Fruit fly (Drosophila melanogaster) whole organism, embryonic: Measurements from ENCODE around the gene Adar.

Experiments used
- CG10462 ChIP-seq: fragments of 200-800 bp; sonication (Bioruptor generic); optimal IDR thresholded peaks from 2 replicates; lab custom pipeline; 2016; ENCODE audit warnings: missing biosample characterization, missing genetic modification characterization
- CG12071 ChIP-seq: fragments of 200-800 bp; sonication (Bioruptor generic); optimal IDR thresholded peaks from 3 replicates; lab custom pipeline; 2018; ENCODE audit warnings: missing biosample characterization, mild to moderate bottlenecking, missing genetic modification characterization
- CG12942 ChIP-seq: fragments of 200-800 bp; sonication (Bioruptor generic); optimal IDR thresholded peaks from 3 replicates; lab custom pipeline; 2016; ENCODE audit warnings: missing biosample characterization, missing genetic modification characterization
- CG13123 ChIP-seq: fragments of 200-800 bp; sonication (Bioruptor generic); optimal IDR thresholded peaks from 2 replicates; lab custom pipeline; 2016; ENCODE audit warnings: missing biosample characterization, missing genetic modification characterization
- CG15011 ChIP-seq: fragments of 200-800 bp; sonication (Bioruptor generic); optimal IDR thresholded peaks from 3 replicates; lab custom pipeline; 2018; ENCODE audit warnings: missing biosample characterization, mild to moderate bottlenecking, missing genetic modification characterization
- CG15269 ChIP-seq: fragments of 200-800 bp; sonication (Bioruptor generic); optimal IDR thresholded peaks from 2 replicates; lab custom pipeline; 2018; ENCODE audit warnings: missing biosample characterization, mild to moderate bottlenecking, missing genetic modification characterization, moderate library complexity
- CG1529 ChIP-seq: fragments of 200-800 bp; sonication (Bioruptor generic); optimal IDR thresholded peaks from 3 replicates; lab custom pipeline; 2018; ENCODE audit warnings: missing biosample characterization, missing genetic modification characterization
- CG2202 ChIP-seq: fragments of 200-800 bp; sonication (Bioruptor generic); optimal IDR thresholded peaks from 2 replicates; lab custom pipeline; 2018; ENCODE audit warnings: missing biosample characterization, mild to moderate bottlenecking, missing genetic modification characterization
- CG2875 ChIP-seq: fragments of 200-800 bp; sonication (Bioruptor generic); optimal IDR thresholded peaks from 2 replicates; lab custom pipeline; 2017; ENCODE audit warnings: missing biosample characterization, mild to moderate bottlenecking, missing genetic modification characterization, missing genetic modification reagents
- CG31365 ChIP-seq: fragments of 200-800 bp; sonication (Bioruptor generic); optimal IDR thresholded peaks from 2 replicates; lab custom pipeline; 2018; ENCODE audit warnings: missing biosample characterization, mild to moderate bottlenecking, missing genetic modification characterization
- CG3995 ChIP-seq: fragments of 200-800 bp; sonication (Bioruptor generic); optimal IDR thresholded peaks from 3 replicates; lab custom pipeline; 2016; ENCODE audit warnings: missing biosample characterization, missing genetic modification characterization
- CG8359 ChIP-seq: fragments of 200-800 bp; sonication (Bioruptor generic); optimal IDR thresholded peaks from 2 replicates; lab custom pipeline; 2017; ENCODE audit warnings: missing biosample characterization, mild to moderate bottlenecking, missing genetic modification characterization, borderline replicate concordance
- CG9817 ChIP-seq: fragments of 200-800 bp; sonication (Bioruptor generic); optimal IDR thresholded peaks from 2 replicates; lab custom pipeline; 2018; ENCODE audit warnings: missing biosample characterization, mild to moderate bottlenecking, missing genetic modification characterization, moderate library complexity
- CG9932 ChIP-seq: fragments of 200-800 bp; sonication (Bioruptor generic); IDR thresholded peaks from 2 replicates; pipeline ENCODE4 v1.3.6; 2022; ENCODE audit warnings: missing biosample characterization, missing genetic modification characterization
- CTCF ChIP-seq: fragments of 200-800 bp; sonication (Bioruptor generic); optimal IDR thresholded peaks from 2 replicates; lab custom pipeline; 2017; ENCODE audit warnings: missing biosample characterization, mild to moderate bottlenecking, missing genetic modification characterization, moderate library complexity
- CrebB ChIP-seq: fragments of 200-800 bp; sonication (Bioruptor generic); optimal IDR thresholded peaks from 3 replicates; lab custom pipeline; 2018; ENCODE audit warnings: missing biosample characterization, mild to moderate bottlenecking, missing genetic modification characterization
- Dll ChIP-seq: fragments of 200-800 bp; sonication (Bioruptor generic); IDR thresholded peaks from 4 replicates; pipeline ENCODE4 v1.3.6; 2022; ENCODE audit warnings: missing biosample characterization, missing genetic modification characterization; ENCODE audit not compliant: partially characterized antibody
- Dp ChIP-seq: fragments of 200-800 bp; sonication (Bioruptor generic); optimal IDR thresholded peaks from 2 replicates; lab custom pipeline; 2018; ENCODE audit warnings: missing biosample characterization, mild to moderate bottlenecking, missing genetic modification characterization, moderate library complexity
- HmgD ChIP-seq: fragments of 200-800 bp; sonication (Bioruptor generic); optimal IDR thresholded peaks from 3 replicates; lab custom pipeline; 2016; ENCODE audit warnings: missing biosample characterization, missing genetic modification characterization
- Jarid2 ChIP-seq: fragments of 200-800 bp; sonication (Bioruptor generic); optimal IDR thresholded peaks from 3 replicates; lab custom pipeline; 2017; ENCODE audit warnings: mild to moderate bottlenecking, missing biosample characterization, missing genetic modification reagents, missing genetic modification characterization
- Mes4 ChIP-seq: fragments of 200-800 bp; sonication (Bioruptor generic); optimal IDR thresholded peaks from 2 replicates; lab custom pipeline; 2016; ENCODE audit warnings: missing biosample characterization, missing genetic modification characterization
- NfI ChIP-seq: fragments of 200-800 bp; sonication (Bioruptor generic); optimal IDR thresholded peaks from 3 replicates; lab custom pipeline; 2018; ENCODE audit warnings: missing biosample characterization, mild to moderate bottlenecking, missing genetic modification characterization, moderate library complexity
- Six4 ChIP-seq: fragments of 200-800 bp; sonication (Bioruptor generic); optimal IDR thresholded peaks from 2 replicates; lab custom pipeline; 2016; ENCODE audit warnings: missing biosample characterization, missing genetic modification characterization
- Sox102F ChIP-seq: fragments of 200-800 bp; sonication (Bioruptor generic); optimal IDR thresholded peaks from 2 replicates; lab custom pipeline; 2018; ENCODE audit warnings: missing biosample characterization, mild to moderate bottlenecking, missing genetic modification characterization, moderate library complexity
- Sry-β ChIP-seq: fragments of 200-800 bp; sonication (Bioruptor generic); optimal IDR thresholded peaks from 2 replicates; lab custom pipeline; 2018; ENCODE audit warnings: missing biosample characterization, mild to moderate bottlenecking, missing genetic modification characterization, moderate library complexity
- ac ChIP-seq: fragments of 200-800 bp; sonication (Bioruptor generic); optimal IDR thresholded peaks from 3 replicates; lab custom pipeline; 2017; ENCODE audit warnings: missing biosample characterization, mild to moderate bottlenecking, missing genetic modification characterization
- bab2 ChIP-seq: fragments of 200-800 bp; sonication (Bioruptor generic); optimal IDR thresholded peaks from 2 replicates; lab custom pipeline; 2016; ENCODE audit warnings: missing biosample characterization, missing genetic modification characterization
- caup ChIP-seq: fragments of 200-800 bp; sonication (Bioruptor generic); optimal IDR thresholded peaks from 3 replicates; lab custom pipeline; 2017; ENCODE audit warnings: missing biosample characterization, mild to moderate bottlenecking, missing genetic modification characterization, moderate library complexity; ENCODE audit not compliant: severe bottlenecking
- dimm ChIP-seq: fragments of 200-800 bp; sonication (Bioruptor generic); IDR thresholded peaks from 2 replicates; pipeline ENCODE4 v1.3.6; 2022; ENCODE audit warnings: missing biosample characterization, missing genetic modification characterization
- dm ChIP-seq: fragments of 200-800 bp; sonication (Bioruptor generic); optimal IDR thresholded peaks from 3 replicates; lab custom pipeline; 2016; ENCODE audit warnings: missing biosample characterization, missing genetic modification characterization
- esg ChIP-seq: fragments of 200-800 bp; sonication (Bioruptor generic); conservative IDR thresholded peaks from 2 replicates; pipeline ENCODE4 v1.3.6; 2022; ENCODE audit warnings: missing biosample characterization, missing genetic modification characterization
- exex ChIP-seq: fragments of 200-800 bp; sonication (Bioruptor generic); optimal IDR thresholded peaks from 4 replicates; lab custom pipeline; 2018; ENCODE audit warnings: missing biosample characterization, mild to moderate bottlenecking, missing genetic modification characterization, moderate library complexity
- fd3F ChIP-seq: fragments of 200-800 bp; sonication (Bioruptor generic); optimal IDR thresholded peaks from 2 replicates; lab custom pipeline; 2018; ENCODE audit warnings: missing biosample characterization, mild to moderate bottlenecking, missing genetic modification characterization, moderate library complexity
- ftz-f1 ChIP-seq: fragments of 200-800 bp; sonication (Bioruptor generic); optimal IDR thresholded peaks from 2 replicates; lab custom pipeline; 2016; ENCODE audit warnings: missing biosample characterization, missing genetic modification characterization
- gce ChIP-seq: fragments of 200-800 bp; sonication (Bioruptor generic); IDR thresholded peaks from 3 replicates; pipeline ENCODE4 v1.3.6; 2022; ENCODE audit warnings: missing biosample characterization, missing genetic modification characterization
- gfzf ChIP-seq: fragments of 200-800 bp; sonication (Bioruptor generic); optimal IDR thresholded peaks from 2 replicates; lab custom pipeline; 2016; ENCODE audit warnings: missing biosample characterization, mild to moderate bottlenecking, missing genetic modification characterization, moderate library complexity
- h ChIP-seq: fragments of >200 bp; optimal IDR thresholded peaks from 2 replicates; lab custom pipeline; 2017
- hbn ChIP-seq: fragments of 200-800 bp; sonication (Bioruptor generic); IDR thresholded peaks from 2 replicates; pipeline ENCODE4 v1.3.6; 2022; ENCODE audit warnings: missing biosample characterization, missing genetic modification characterization; ENCODE audit not compliant: partially characterized antibody
- inv ChIP-seq: fragments of 200-800 bp; sonication (Bioruptor generic); IDR thresholded peaks from 2 replicates; pipeline ENCODE4 v1.3.6; 2022; ENCODE audit warnings: missing biosample characterization, missing genetic modification characterization; ENCODE audit not compliant: partially characterized antibody
- kah ChIP-seq: fragments of 200-800 bp; sonication (Bioruptor generic); optimal IDR thresholded peaks from 2 replicates; lab custom pipeline; 2018; ENCODE audit warnings: missing biosample characterization, mild to moderate bottlenecking, missing genetic modification characterization
- kni ChIP-seq: fragments of 200-800 bp; sonication (Bioruptor generic); optimal IDR thresholded peaks from 3 replicates; lab custom pipeline; 2017; ENCODE audit warnings: mild to moderate bottlenecking, missing biosample characterization, missing genetic modification reagents, missing genetic modification characterization
- lmd ChIP-seq: fragments of 200-800 bp; sonication (Bioruptor generic); IDR thresholded peaks from 2 replicates; pipeline ENCODE4 v1.3.6; 2022; ENCODE audit warnings: missing biosample characterization, missing genetic modification characterization
- nerfin-1 ChIP-seq: fragments of 200-800 bp; sonication (Bioruptor generic); optimal IDR thresholded peaks from 3 replicates; lab custom pipeline; 2019; ENCODE audit warnings: missing biosample characterization, mild to moderate bottlenecking, missing genetic modification characterization, moderate library complexity
- nom ChIP-seq: fragments of 200-800 bp; sonication (Bioruptor generic); optimal IDR thresholded peaks from 2 replicates; lab custom pipeline; 2017; ENCODE audit warnings: missing biosample characterization, missing genetic modification characterization, mild to moderate bottlenecking, moderate library complexity, missing genetic modification reagents
- otp ChIP-seq: fragments of 200-800 bp; sonication (Bioruptor generic); IDR thresholded peaks from 3 replicates; pipeline ENCODE4, ENCODE4 v1.3.6; 2022; ENCODE audit warnings: missing biosample characterization, missing genetic modification characterization
- row ChIP-seq: fragments of 200-800 bp; sonication (Bioruptor generic); IDR thresholded peaks from 3 replicates; pipeline ENCODE4 v1.3.6; 2022; ENCODE audit warnings: missing biosample characterization, missing genetic modification characterization
- sd ChIP-seq: fragments of 200-800 bp; sonication (Bioruptor generic); optimal IDR thresholded peaks from 3 replicates; lab custom pipeline; 2018; ENCODE audit warnings: missing biosample characterization, mild to moderate bottlenecking, missing genetic modification characterization, moderate library complexity
- sug ChIP-seq: fragments of 200-800 bp; optimal IDR thresholded peaks from 2 replicates; lab custom pipeline; 2019; ENCODE audit warnings: missing biosample characterization, mild to moderate bottlenecking, missing genetic modification characterization, moderate library complexity
- tna ChIP-seq: fragments of 200-800 bp; sonication (Bioruptor generic); IDR thresholded peaks from 2 replicates; pipeline ENCODE4 v1.3.6; 2022; ENCODE audit warnings: missing biosample characterization, missing genetic modification characterization; ENCODE audit not compliant: partially characterized antibody
- unpg ChIP-seq: fragments of 200-800 bp; sonication (Bioruptor generic); optimal IDR thresholded peaks from 3 replicates; lab custom pipeline; 2018; ENCODE audit warnings: missing biosample characterization, mild to moderate bottlenecking, missing genetic modification characterization, moderate library complexity
- zf30C ChIP-seq: fragments of 200-800 bp; sonication (Bioruptor generic); optimal IDR thresholded peaks from 3 replicates; lab custom pipeline; 2018; ENCODE audit warnings: missing biosample characterization, mild to moderate bottlenecking, missing genetic modification characterization

Adar gene

dm6 chrX:1772626-1773025 is 899 bp upstream of the Adar start (continued):
- TF ChIP-seq CG2202 (tag; lab: Kevin White, UChicago) = no peak
- TF ChIP-seq Dp = peak; percentile 30
- TF ChIP-seq Jarid2 (GFP tag; lab: Kevin White, UChicago) = no peak
- TF ChIP-seq sd (tag; lab: Kevin White, UChicago) = no peak
- TF ChIP-seq Sry-β (GFP tag; lab: Kevin White, UChicago) = peak; percentile 1
- no peak for TF ChIP-seq CG10462
- no peak for TF ChIP-seq kni (GFP tag; lab: Kevin White, UChicago)
- no peak for TF ChIP-seq Six4 (GFP tag; lab: Kevin White, UChicago)
- no peak for TF ChIP-seq bab2
- no peak for TF ChIP-seq caup
- no peak for TF ChIP-seq CG8359
- peak; percentile 42; the same call in 2 of the 3 replicates for TF ChIP-seq row
- TF ChIP-seq CG1529 = no peak
- peak; percentile 6 for TF ChIP-seq ftz-f1 (GFP tag; lab: Kevin White, UChicago)
- TF ChIP-seq fd3F (GFP tag; lab: Kevin White, UChicago) = no peak
- peak; percentile 58 for TF ChIP-seq hbn
- TF ChIP-seq CG31365 (tag; lab: Kevin White, UChicago) = no peak
- no peak for TF ChIP-seq h (lab: Kevin White, UChicago)
- no peak for TF ChIP-seq Mes4 (GFP tag; lab: Kevin White, UChicago)
- TF ChIP-seq gfzf = peak; percentile 72
- TF ChIP-seq CG13123 = no peak
- TF ChIP-seq CrebB = no peak
- no peak for TF ChIP-seq NfI (GFP tag; lab: Kevin White, UChicago)
- TF ChIP-seq otp (GFP tag; lab: Robert Waterston, UW) = no peak
- peak; percentile 8 for TF ChIP-seq CG3995 (GFP tag; lab: Kevin White, UChicago)
- peak; percentile 11 for TF ChIP-seq exex (tag; lab: Kevin White, UChicago)
- no peak for TF ChIP-seq CG15269 (tag; lab: Kevin White, UChicago)
- TF ChIP-seq sug (tag; lab: Kevin White, UChicago) = peak; percentile 27
- no peak for TF ChIP-seq lmd (GFP tag; lab: Robert Waterston, UW)
- TF ChIP-seq zf30C (GFP tag; lab: Kevin White, UChicago) = no peak
- TF ChIP-seq CTCF = peak; percentile 95
- TF ChIP-seq Sox102F (GFP tag; lab: Kevin White, UChicago) = no peak
- no peak for TF ChIP-seq CG15011 (GFP tag; lab: Kevin White, UChicago)
- peak; percentile 4 for TF ChIP-seq HmgD (GFP tag; lab: Kevin White, UChicago)
- TF ChIP-seq inv = peak; percentile 31; the same call in 1 of the 2 replicates
- TF ChIP-seq nerfin-1 (tag; lab: Kevin White, UChicago) = no peak
- TF ChIP-seq esg = no peak
- no peak for TF ChIP-seq CG2875 (GFP tag; lab: Kevin White, UChicago)
- TF ChIP-seq kah (GFP tag; lab: Kevin White, UChicago) = no peak
- TF ChIP-seq tna (GFP tag; lab: Robert Waterston, UW) = no peak; the same call in 1 of the 2 replicates
- no peak for TF ChIP-seq CG9817 (tag; lab: Kevin White, UChicago)
- peak; percentile 44 for TF ChIP-seq CG9932
- no peak for TF ChIP-seq nom (GFP tag; lab: Kevin White, UChicago)
- TF ChIP-seq ac (GFP tag; lab: Kevin White, UChicago) = no peak
- no peak for TF ChIP-seq unpg
- TF ChIP-seq CG12942 = no peak
- no peak for TF ChIP-seq dimm (GFP tag; lab: Robert Waterston, UW)
- no peak for TF ChIP-seq gce (GFP tag; lab: Robert Waterston, UW)
- no peak for TF ChIP-seq dm (GFP tag; lab: Kevin White, UChicago)
- TF ChIP-seq Dll (GFP tag; lab: Robert Waterston, UW) = peak; percentile 58
- no peak for TF ChIP-seq CG12071 (GFP tag; lab: Kevin White, UChicago)
